Fruit fly (Drosophila melanogaster) whole organism, embryonic: ENCODE measurements around the gene corto.

Source experiments
- Abd-B ChIP-seq: fragments of 200-800 bp; sonication (Bioruptor generic); optimal IDR thresholded peaks from 2 replicates; lab custom pipeline; 2018; ENCODE audit warnings: missing biosample characterization, mild to moderate bottlenecking, missing genetic modification characterization, moderate library complexity
- Antp ChIP-seq: fragments of 200-800 bp; sonication (Bioruptor generic); optimal IDR thresholded peaks from 3 replicates; lab custom pipeline; 2016; ENCODE audit warnings: missing biosample characterization, missing genetic modification characterization
- B-H2 ChIP-seq: fragments of 200-800 bp; sonication (Bioruptor generic); optimal IDR thresholded peaks from 2 replicates; lab custom pipeline; 2018; ENCODE audit warnings: missing biosample characterization, mild to moderate bottlenecking, missing genetic modification characterization
- CG10209 ChIP-seq: fragments of 200-800 bp; sonication (Bioruptor generic); optimal IDR thresholded peaks from 3 replicates; lab custom pipeline; 2017; ENCODE audit warnings: missing biosample characterization, mild to moderate bottlenecking, missing genetic modification characterization, missing genetic modification reagents
- CG10274 ChIP-seq: fragments of 200-800 bp; sonication (Bioruptor generic); optimal IDR thresholded peaks from 3 replicates; lab custom pipeline; 2017; ENCODE audit warnings: missing biosample characterization, mild to moderate bottlenecking, missing genetic modification characterization
- CG10431 ChIP-seq: fragments of 200-800 bp; sonication (Bioruptor generic); optimal IDR thresholded peaks from 3 replicates; lab custom pipeline; 2018; ENCODE audit warnings: missing biosample characterization, mild to moderate bottlenecking, missing genetic modification characterization
- CG12155 ChIP-seq: fragments of 200-800 bp; sonication (Bioruptor generic); optimal IDR thresholded peaks from 3 replicates; lab custom pipeline; 2016; ENCODE audit warnings: missing biosample characterization, missing genetic modification characterization
- CG13123 ChIP-seq: fragments of 200-800 bp; sonication (Bioruptor generic); optimal IDR thresholded peaks from 2 replicates; lab custom pipeline; 2016; ENCODE audit warnings: missing biosample characterization, missing genetic modification characterization
- CG13624 ChIP-seq: fragments of 200-800 bp; sonication (Bioruptor generic); optimal IDR thresholded peaks from 2 replicates; lab custom pipeline; 2016; ENCODE audit warnings: missing biosample characterization, missing genetic modification characterization
- CG1529 ChIP-seq: fragments of 200-800 bp; sonication (Bioruptor generic); optimal IDR thresholded peaks from 3 replicates; lab custom pipeline; 2018; ENCODE audit warnings: missing biosample characterization, missing genetic modification characterization
- CG1603 ChIP-seq: fragments of 200-800 bp; sonication (Bioruptor generic); optimal IDR thresholded peaks from 2 replicates; lab custom pipeline; 2019; ENCODE audit warnings: missing biosample characterization, mild to moderate bottlenecking, missing genetic modification characterization, moderate library complexity
- CG17186 ChIP-seq: fragments of 200-800 bp; sonication (Bioruptor generic); optimal IDR thresholded peaks from 3 replicates; lab custom pipeline; 2017; ENCODE audit warnings: missing biosample characterization, missing genetic modification reagents, missing genetic modification characterization
- CG2678 ChIP-seq: fragments of 200-800 bp; sonication (Bioruptor generic); optimal IDR thresholded peaks from 3 replicates; lab custom pipeline; 2019; ENCODE audit warnings: missing biosample characterization, mild to moderate bottlenecking, missing genetic modification characterization, moderate library complexity
- CG3163 ChIP-seq: fragments of 200-800 bp; sonication (Bioruptor generic); optimal IDR thresholded peaks from 3 replicates; lab custom pipeline; 2016; ENCODE audit warnings: missing biosample characterization, missing genetic modification characterization
- CG32767 ChIP-seq: fragments of 200-800 bp; sonication (Bioruptor generic); IDR thresholded peaks from 2 replicates; pipeline ENCODE4 v1.3.6; 2022; ENCODE audit warnings: missing biosample characterization, missing genetic modification characterization
- CG33557 ChIP-seq: fragments of 200-800 bp; sonication (Bioruptor generic); optimal IDR thresholded peaks from 2 replicates; lab custom pipeline; 2019; ENCODE audit warnings: missing biosample characterization, mild to moderate bottlenecking, missing genetic modification characterization, moderate library complexity
- CG3726 ChIP-seq: fragments of 200-800 bp; sonication (Bioruptor generic); IDR thresholded peaks from 3 replicates; pipeline ENCODE4, ENCODE4 v1.3.6; 2022; ENCODE audit warnings: missing biosample characterization, missing genetic modification characterization
- CG4404 ChIP-seq: fragments of 200-800 bp; sonication (Bioruptor generic); IDR thresholded peaks from 2 replicates; pipeline ENCODE4 v1.3.6; 2022; ENCODE audit warnings: missing biosample characterization, missing genetic modification characterization
- CG7556 ChIP-seq: fragments of 200-800 bp; sonication (Bioruptor generic); optimal IDR thresholded peaks from 2 replicates; lab custom pipeline; 2017; ENCODE audit warnings: missing biosample characterization, mild to moderate bottlenecking, missing genetic modification characterization
- CG8290 ChIP-seq, 3 experiments: fragments of 200-800 bp; sonication (Bioruptor generic); optimal IDR thresholded peaks; 2 replicates each; lab custom pipeline; 2016 to 2019; ENCODE audit warnings: missing biosample characterization in 3 of 3, missing genetic modification characterization in 3 of 3, mild to moderate bottlenecking in 2 of 3, moderate library complexity in 1 of 3
- D ChIP-seq, 2 experiments: fragments of 200-800 bp in 1 of 2; fragments of >200 bp in 1 of 2; sonication (Bioruptor generic) in 1 of 2; optimal IDR thresholded peaks; 2 replicates in 1 of 2; 3 replicates in 1 of 2; lab custom pipeline; 2017; ENCODE audit warnings: mild to moderate bottlenecking in 1 of 2, missing biosample characterization in 1 of 2, missing genetic modification characterization in 1 of 2, missing genetic modification reagents in 1 of 2
- Dek ChIP-seq: fragments of 200-800 bp; sonication (Bioruptor generic); optimal IDR thresholded peaks from 3 replicates; lab custom pipeline; 2019; ENCODE audit warnings: missing biosample characterization, mild to moderate bottlenecking, missing genetic modification characterization, moderate library complexity
- Dip2 ChIP-seq: fragments of 200-800 bp; sonication (Bioruptor generic); IDR thresholded peaks from 2 replicates; pipeline ENCODE4 v1.3.6; 2022; ENCODE audit warnings: missing biosample characterization, missing genetic modification characterization
- Dref ChIP-seq: fragments of 200-800 bp; sonication (Bioruptor generic); IDR thresholded peaks from 2 replicates; pipeline ENCODE4 v1.3.6; 2022; ENCODE audit warnings: missing biosample characterization, missing genetic modification characterization
- Ets65A ChIP-seq: fragments of 200-800 bp; sonication (Bioruptor generic); peaks from one replicate; lab custom pipeline; 2016; ENCODE audit warnings: missing biosample characterization, missing genetic modification characterization
- Fer2 ChIP-seq: fragments of 200-800 bp; sonication (Bioruptor generic); optimal IDR thresholded peaks from 2 replicates; lab custom pipeline; 2018; ENCODE audit warnings: missing biosample characterization, mild to moderate bottlenecking, missing genetic modification characterization, moderate library complexity
- Hmr ChIP-seq: fragments of 200-800 bp; sonication (Bioruptor generic); optimal IDR thresholded peaks from 3 replicates; lab custom pipeline; 2017; ENCODE audit warnings: mild to moderate bottlenecking, missing biosample characterization, missing genetic modification reagents, missing genetic modification characterization
- Hsf ChIP-seq: fragments of 200-800 bp; sonication (Bioruptor generic); optimal IDR thresholded peaks from 3 replicates; lab custom pipeline; 2016; ENCODE audit warnings: missing biosample characterization, missing genetic modification characterization
- Jarid2 ChIP-seq: fragments of 200-800 bp; sonication (Bioruptor generic); optimal IDR thresholded peaks from 3 replicates; lab custom pipeline; 2017; ENCODE audit warnings: mild to moderate bottlenecking, missing biosample characterization, missing genetic modification reagents, missing genetic modification characterization
- Lhr ChIP-seq: fragments of 200-800 bp; sonication (Bioruptor generic); optimal IDR thresholded peaks from 3 replicates; lab custom pipeline; 2017; ENCODE audit warnings: mild to moderate bottlenecking, missing biosample characterization, missing genetic modification reagents, missing genetic modification characterization
- Lim3 ChIP-seq: fragments of 200-800 bp; sonication (Bioruptor generic); IDR thresholded peaks from 2 replicates; pipeline ENCODE4 v1.3.6; 2022; ENCODE audit warnings: missing biosample characterization, missing genetic modification characterization
- MTF-1 ChIP-seq: fragments of 200-800 bp; sonication (Bioruptor generic); optimal IDR thresholded peaks from 2 replicates; lab custom pipeline; 2018; ENCODE audit warnings: missing biosample characterization, mild to moderate bottlenecking, missing genetic modification characterization, borderline replicate concordance
- Mad ChIP-seq: fragments of 200-800 bp; sonication (Bioruptor generic); optimal IDR thresholded peaks from 2 replicates; lab custom pipeline; 2016; ENCODE audit warnings: missing biosample characterization, missing genetic modification characterization
- Neu2 ChIP-seq: fragments of 200-800 bp; sonication (Bioruptor generic); optimal IDR thresholded peaks from 3 replicates; lab custom pipeline; 2016; ENCODE audit warnings: missing biosample characterization, missing genetic modification characterization, borderline replicate concordance
- Ravus ChIP-seq: fragments of 200-800 bp; sonication (Bioruptor generic); IDR thresholded peaks from 2 replicates; pipeline ENCODE4 v1.3.6; 2022; ENCODE audit warnings: missing biosample characterization, missing genetic modification characterization
- Xrp1 ChIP-seq: fragments of 200-800 bp; sonication (Bioruptor generic); IDR thresholded peaks from 2 replicates; pipeline ENCODE4 v1.3.6; 2022; ENCODE audit warnings: missing biosample characterization, missing genetic modification characterization
- abd-A ChIP-seq: fragments of 200-800 bp; sonication (Bioruptor generic); optimal IDR thresholded peaks from 3 replicates; lab custom pipeline; 2019; ENCODE audit warnings: missing biosample characterization, mild to moderate bottlenecking, missing genetic modification characterization, moderate library complexity
- eve ChIP-seq, 2 experiments: fragments of >200 bp; optimal IDR thresholded peaks; 2 replicates each; lab custom pipeline; 2017; ENCODE audit warnings: missing biosample characterization in 2 of 2, missing genetic modification characterization in 2 of 2
- eyg ChIP-seq: fragments of 200-800 bp; sonication (Bioruptor generic); optimal IDR thresholded peaks from 3 replicates; lab custom pipeline; 2016; ENCODE audit warnings: missing biosample characterization, missing genetic modification characterization
- ham ChIP-seq: fragments of 200-800 bp; sonication (Bioruptor generic); IDR thresholded peaks from 2 replicates; pipeline ENCODE4 v1.3.6; 2022; ENCODE audit warnings: missing biosample characterization, missing genetic modification characterization
- hkb ChIP-seq, 2 experiments: fragments of 200-800 bp in 1 of 2; fragments of >200 bp in 1 of 2; sonication (Bioruptor generic) in 1 of 2; IDR thresholded peaks in 1 of 2; optimal IDR thresholded peaks in 1 of 2; 2 replicates each; pipeline versions ENCODE4 v1.3.6 to Lab custom; 2017 to 2022; ENCODE audit warnings: missing biosample characterization in 1 of 2, missing genetic modification characterization in 1 of 2
- jigr1 ChIP-seq: fragments of 200-800 bp; sonication (Bioruptor generic); IDR thresholded peaks from 3 replicates; pipeline ENCODE4 v1.3.6; 2022; ENCODE audit warnings: missing biosample characterization, missing genetic modification characterization
- mld ChIP-seq: fragments of 200-800 bp; sonication (Bioruptor generic); IDR thresholded peaks from 3 replicates; pipeline ENCODE4 v1.3.6; 2022; ENCODE audit warnings: missing biosample characterization, missing genetic modification characterization; ENCODE audit not compliant: partially characterized antibody
- p53 ChIP-seq: fragments of 200-800 bp; sonication (Bioruptor generic); optimal IDR thresholded peaks from 2 replicates; lab custom pipeline; 2016; ENCODE audit warnings: missing biosample characterization, missing genetic modification characterization
- pnt ChIP-seq: fragments of 200-800 bp; sonication (Bioruptor generic); optimal IDR thresholded peaks from 3 replicates; lab custom pipeline; 2016; ENCODE audit warnings: missing biosample characterization, missing genetic modification characterization
- schlank ChIP-seq: fragments of 200-800 bp; sonication (Bioruptor generic); optimal IDR thresholded peaks from 2 replicates; lab custom pipeline; 2018; ENCODE audit warnings: missing biosample characterization, mild to moderate bottlenecking, missing genetic modification characterization
- sd ChIP-seq: fragments of 200-800 bp; sonication (Bioruptor generic); optimal IDR thresholded peaks from 3 replicates; lab custom pipeline; 2018; ENCODE audit warnings: missing biosample characterization, mild to moderate bottlenecking, missing genetic modification characterization, moderate library complexity
- sens ChIP-seq: fragments of 200-800 bp; sonication (Bioruptor generic); peaks from one replicate; lab custom pipeline; 2016; ENCODE audit warnings: missing biosample characterization, missing genetic modification characterization
- sisA ChIP-seq: fragments of 200-800 bp; sonication (Bioruptor generic); IDR thresholded peaks from 2 replicates; pipeline ENCODE4 v1.3.6; 2022; ENCODE audit warnings: missing biosample characterization, missing genetic modification characterization
- sna ChIP-seq: fragments of 200-800 bp; sonication (Bioruptor generic); IDR thresholded peaks from 2 replicates; pipeline ENCODE4 v1.3.6; 2022; ENCODE audit warnings: missing biosample characterization, missing genetic modification characterization; ENCODE audit not compliant: partially characterized antibody

corto gene

DNA sequence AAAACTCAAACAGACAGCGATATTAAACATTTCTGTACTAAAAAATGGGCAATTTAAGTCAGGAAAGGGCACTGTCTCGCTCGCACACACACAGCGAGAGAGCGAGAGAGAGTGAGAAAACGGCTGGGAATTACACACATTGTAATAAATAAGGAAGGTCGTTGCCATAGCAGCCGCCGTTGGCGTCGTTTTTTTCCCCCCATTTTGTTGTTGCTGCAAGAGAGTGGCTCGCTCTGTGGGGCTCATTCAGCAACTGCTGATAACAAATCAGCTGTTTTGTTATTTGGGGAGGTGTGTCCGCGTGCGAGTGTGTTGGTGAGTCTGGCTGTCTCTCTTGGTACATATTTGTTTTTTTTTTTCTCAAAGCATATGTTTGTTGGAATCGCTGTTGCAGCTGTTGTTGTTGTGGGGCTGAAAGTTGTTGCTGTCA, 976 bp upstream of the corto start (continued):
- TF ChIP-seq Ravus (no peak), Abd-B (GFP tag; lab: Kevin White, UChicago) (peak; percentile 9), CG8290 (GFP tag; optimal IDR thresholded peaks at IDR 0.05; lab: Kevin White, UChicago) (peak; percentile 44), CG8290 (tag; optimal IDR thresholded peaks at IDR 0.05; lab: Kevin White, UChicago) (peak in 1 of 2 experiments; percentile 22), CG2678 (tag; lab: Kevin White, UChicago) (peak; percentile 44), B-H2 (GFP tag; lab: Kevin White, UChicago) (no peak), hkb (optimal IDR thresholded peaks at IDR 0.05; lab: Kevin White, UChicago) (no peak), hkb (GFP tag; IDR thresholded peaks at IDR 0.05; lab: Robert Waterston, UW) (no peak), D (optimal IDR thresholded peaks at IDR 0.05; lab: Kevin White, UChicago) (no peak), D (GFP tag; optimal IDR thresholded peaks at IDR 0.05; lab: Kevin White, UChicago) (peak; percentile 42), abd-A (tag; lab: Kevin White, UChicago) (peak; percentile 99), CG10431 (GFP tag; lab: Kevin White, UChicago) (peak; percentile 77), Ets65A (peak; percentile 28), p53 (GFP tag; lab: Kevin White, UChicago) (peak; percentile 14), CG10209 (GFP tag; lab: Kevin White, UChicago) (peak; percentile 29), mld (GFP tag; lab: Robert Waterston, UW) (no peak), CG12155 (GFP tag; lab: Kevin White, UChicago) (no peak), sens (GFP tag; lab: Kevin White, UChicago) (peak; percentile 94), CG1529 (peak; percentile 60), eyg (GFP tag; lab: Kevin White, UChicago) (peak; percentile 7), CG17186 (no peak), CG3163 (GFP tag; lab: Kevin White, UChicago) (peak; percentile 26), CG7556 (no peak), sd (peak; percentile 76), Neu2 (GFP tag; lab: Kevin White, UChicago) (no peak), schlank (tag; lab: Kevin White, UChicago) (no peak), CG13123 (GFP tag; lab: Kevin White, UChicago) (peak; percentile 59), jigr1 (GFP tag; lab: Robert Waterston, UW) (no peak), CG4404 (GFP tag; lab: Robert Waterston, UW) (no peak), Mad (GFP tag; lab: Kevin White, UChicago) (no peak), Dip2 (no peak), pnt (GFP tag; lab: Kevin White, UChicago) (no peak), Jarid2 (peak; percentile 47), Fer2 (tag; lab: Kevin White, UChicago) (no peak), CG3726 (GFP tag; lab: Robert Waterston, UW) (no peak), MTF-1 (GFP tag; lab: Kevin White, UChicago) (peak; percentile 71), Antp (no peak), Hsf (no peak), eve (GFP tag; optimal IDR thresholded peaks at IDR 0.05; lab: Kevin White, UChicago) (no peak), Xrp1 (no peak), CG13624 (GFP tag; lab: Kevin White, UChicago) (peak; percentile 18), sisA (GFP tag; lab: Robert Waterston, UW) (no peak), Lim3 (GFP tag; lab: Robert Waterston, UW) (no peak), ham (GFP tag; lab: Robert Waterston, UW) (no peak), Hmr (GFP tag; lab: Kevin White, UChicago) (peak; percentile 38), CG1603 (peak; percentile 13), CG33557 (GFP tag; lab: Kevin White, UChicago) (peak; percentile 68), Dref (GFP tag; lab: Robert Waterston, UW) (no peak), Dek (no peak), CG10274 (no peak), CG32767 (no peak), sna (GFP tag; lab: Robert Waterston, UW) (no peak), Lhr (peak; percentile 12)
